Worm (Caenorhabditis elegans) whole organism, L4 larva: ENCODE results near the gene D1086.9.

Source experiments
- F26F4.8 ChIP-seq: fragments of 200-800 bp; sonication (Bioruptor generic); conservative IDR thresholded peaks from 2 replicates; pipeline ENCODE4 v1.3.6; 2022; ENCODE audit warnings: missing genetic modification characterization, missing compliant biosample characterization
- F37D6.2 ChIP-seq: sonication (generic microtip); optimal IDR thresholded peaks from 2 replicates; lab custom pipeline; 2016; ENCODE audit warnings: mild to moderate bottlenecking, missing genetic modification characterization, missing compliant biosample characterization
- F49E8.2 ChIP-seq: sonication (generic microtip); optimal IDR thresholded peaks from 2 replicates; lab custom pipeline; 2016; ENCODE audit warnings: missing compliant biosample characterization, mild to moderate bottlenecking, missing genetic modification characterization, borderline replicate concordance
- T20F7.1 ChIP-seq: fragments of 200-800 bp; sonication (Bioruptor generic); optimal IDR thresholded peaks from 2 replicates; lab custom pipeline; 2018; ENCODE audit warnings: mild to moderate bottlenecking, missing genetic modification characterization, missing compliant biosample characterization
- T26A8.4 ChIP-seq: fragments of 200-800 bp; sonication (Bioruptor generic); IDR thresholded peaks from 2 replicates; pipeline ENCODE4 v1.3.6; 2022; ENCODE audit warnings: missing genetic modification characterization, missing compliant biosample characterization
- Y105C5A.15 ChIP-seq: fragments of 200-800 bp; sonication (Bioruptor generic); IDR thresholded peaks from 2 replicates; pipeline ENCODE4 v1.3.6; 2022; ENCODE audit warnings: missing genetic modification characterization, missing compliant biosample characterization
- Y48G9A.11 ChIP-seq: fragments of 200-800 bp; sonication (Bioruptor generic); IDR thresholded peaks from 2 replicates; pipeline ENCODE4 v1.3.6; 2022; ENCODE audit warnings: missing genetic modification reagents, missing genetic modification characterization, missing compliant biosample characterization
- Y5F2A.4 ChIP-seq: fragments of 200-800 bp; sonication (Bioruptor generic); optimal IDR thresholded peaks from 2 replicates; lab custom pipeline; 2018; ENCODE audit warnings: mild to moderate bottlenecking, missing genetic modification characterization, missing compliant biosample characterization
- ZK337.2 ChIP-seq: fragments of 200-800 bp; sonication (Bioruptor generic); IDR thresholded peaks from 2 replicates; pipeline ENCODE4 v1.3.6; 2022; ENCODE audit warnings: missing genetic modification reagents, missing genetic modification characterization, missing compliant biosample characterization
- aly-2 ChIP-seq: sonication (generic microtip); optimal IDR thresholded peaks from 2 replicates; lab custom pipeline; 2018; ENCODE audit warnings: missing biosample characterization, missing genetic modification characterization
- arid-1 ChIP-seq: fragments of 200-800 bp; sonication (Bioruptor generic); conservative IDR thresholded peaks from 2 replicates; pipeline ENCODE4 v1.3.6; 2022; ENCODE audit warnings: missing genetic modification reagents, missing genetic modification characterization, missing compliant biosample characterization
- attf-4 ChIP-seq: sonication (generic microtip); optimal IDR thresholded peaks from 3 replicates; lab custom pipeline; 2017; ENCODE audit warnings: missing biosample characterization, missing genetic modification characterization
- ceh-20 ChIP-seq: fragments of 200-800 bp; sonication (Bioruptor generic); IDR thresholded peaks from 2 replicates; pipeline ENCODE4 v1.3.6; 2022; ENCODE audit warnings: missing genetic modification reagents, missing genetic modification characterization, missing compliant biosample characterization
- ceh-28 ChIP-seq: fragments of 150-350 bp; optimal IDR thresholded peaks from 2 replicates; lab custom pipeline; 2014; ENCODE audit warnings: missing biosample characterization, missing genetic modification reagents, missing genetic modification characterization
- ceh-32 ChIP-seq: sonication (generic microtip); optimal IDR thresholded peaks from 2 replicates; lab custom pipeline; 2016; ENCODE audit warnings: mild to moderate bottlenecking, missing genetic modification characterization, missing compliant biosample characterization; ENCODE audit not compliant: poor library complexity
- ceh-44 ChIP-seq: fragments of 200-800 bp; sonication (Bioruptor generic); IDR thresholded peaks from 2 replicates; pipeline ENCODE4 v1.3.6; 2022; ENCODE audit warnings: missing genetic modification reagents, missing genetic modification characterization, missing compliant biosample characterization
- ceh-62 ChIP-seq: sonication (generic microtip); optimal IDR thresholded peaks from 2 replicates; lab custom pipeline; 2017; ENCODE audit warnings: missing biosample characterization, missing genetic modification characterization
- ces-1 ChIP-seq: fragments of 150-350 bp; sonication (generic microtip); optimal IDR thresholded peaks from 4 replicates; lab custom pipeline; 2014; ENCODE audit warnings: missing biosample characterization, missing genetic modification reagents, missing genetic modification characterization
- cey-2 ChIP-seq: sonication (generic microtip); optimal IDR thresholded peaks from 3 replicates; lab custom pipeline; 2017; ENCODE audit warnings: missing genetic modification characterization, mild to moderate bottlenecking, missing compliant biosample characterization, antibody characterized with exemption, borderline replicate concordance; ENCODE audit not compliant: insufficient read depth
- ctbp-1 ChIP-seq: fragments of 200-800 bp; sonication (Bioruptor generic); IDR thresholded peaks from 2 replicates; pipeline ENCODE4 v1.3.6; 2022; ENCODE audit warnings: missing genetic modification reagents, missing genetic modification characterization, missing compliant biosample characterization
- daf-12 ChIP-seq: fragments of 150-350 bp; optimal IDR thresholded peaks from 2 replicates; lab custom pipeline; 2014; ENCODE audit warnings: missing biosample characterization, missing genetic modification reagents, missing genetic modification characterization
- daf-19 ChIP-seq: fragments of 200-800 bp; sonication (Bioruptor generic); conservative IDR thresholded peaks from 2 replicates; pipeline ENCODE4 v1.3.6; 2022; ENCODE audit warnings: missing genetic modification characterization, missing compliant biosample characterization
- dmd-8 ChIP-seq: fragments of 200-800 bp; sonication (Bioruptor generic); IDR thresholded peaks from 2 replicates; pipeline ENCODE4 v1.3.6; 2022; ENCODE audit warnings: missing genetic modification characterization, missing compliant biosample characterization
- dmd-9 ChIP-seq: fragments of 200-800 bp; sonication (Bioruptor generic); IDR thresholded peaks from 2 replicates; pipeline ENCODE4 v1.3.6; 2022; ENCODE audit warnings: missing genetic modification reagents, missing genetic modification characterization, missing compliant biosample characterization
- dpl-1 ChIP-seq: fragments of 150-350 bp; optimal IDR thresholded peaks from 2 replicates; lab custom pipeline; 2014; ENCODE audit warnings: missing biosample characterization, missing genetic modification reagents, missing genetic modification characterization
- hlh-30 ChIP-seq: sonication (generic microtip); optimal IDR thresholded peaks from 2 replicates; lab custom pipeline; 2017; ENCODE audit warnings: antibody characterized with exemption, mild to moderate bottlenecking, missing genetic modification characterization, missing compliant biosample characterization; ENCODE audit not compliant: insufficient read depth
- hmg-1.1 ChIP-seq: fragments of 200-800 bp; sonication (Bioruptor generic); IDR thresholded peaks from 2 replicates; pipeline ENCODE4 v1.3.6; 2022; ENCODE audit warnings: missing genetic modification reagents, missing genetic modification characterization, missing compliant biosample characterization
- lin-1 ChIP-seq: fragments of 200-800 bp; sonication (Bioruptor generic); IDR thresholded peaks from 2 replicates; pipeline ENCODE4 v1.3.6; 2022; ENCODE audit warnings: missing genetic modification reagents, missing genetic modification characterization, missing compliant biosample characterization
- lin-15B ChIP-seq: fragments of 150-350 bp; sonication (generic microtip); optimal IDR thresholded peaks from 3 replicates; lab custom pipeline; 2014; ENCODE audit warnings: missing biosample characterization, missing genetic modification characterization
- madf-5 ChIP-seq, 2 experiments: fragments of 200-800 bp; sonication (Bioruptor generic); IDR thresholded peaks; 2 replicates each; pipeline ENCODE4 v1.3.6; 2022; ENCODE audit warnings: missing compliant biosample characterization in 2 of 2, missing genetic modification characterization in 2 of 2
- mdl-1 ChIP-seq, 2 experiments: fragments of 150-350 bp in 1 of 2; sonication (generic microtip) in 1 of 2; optimal IDR thresholded peaks; 2 replicates each; lab custom pipeline; 2014 to 2017; ENCODE audit warnings: missing biosample characterization in 2 of 2, missing genetic modification characterization in 2 of 2
- mep-1 ChIP-seq: fragments of 150-350 bp; sonication (generic microtip); optimal IDR thresholded peaks from 3 replicates; lab custom pipeline; 2014; ENCODE audit warnings: missing biosample characterization, missing genetic modification characterization
- nhr-102 ChIP-seq: sonication (generic microtip); optimal IDR thresholded peaks from 2 replicates; lab custom pipeline; 2016; ENCODE audit warnings: mild to moderate bottlenecking, missing genetic modification characterization, moderate library complexity, missing compliant biosample characterization
- nhr-11 ChIP-seq: fragments of 150-350 bp; optimal IDR thresholded peaks from 2 replicates; lab custom pipeline; 2014; ENCODE audit warnings: missing biosample characterization, missing genetic modification characterization
- nhr-28 ChIP-seq: fragments of 150-350 bp; optimal IDR thresholded peaks from 2 replicates; lab custom pipeline; 2014; ENCODE audit warnings: missing biosample characterization, missing genetic modification characterization
- nhr-6 ChIP-seq: fragments of 150-350 bp; optimal IDR thresholded peaks from 2 replicates; lab custom pipeline; 2014; ENCODE audit warnings: missing biosample characterization, missing genetic modification characterization
- nhr-77 ChIP-seq: fragments of 150-350 bp; optimal IDR thresholded peaks from 2 replicates; lab custom pipeline; 2014; ENCODE audit warnings: missing biosample characterization, missing genetic modification characterization
- php-3 ChIP-seq: fragments of 200-800 bp; sonication (Bioruptor generic); IDR thresholded peaks from 2 replicates; pipeline ENCODE4 v1.3.6; 2022; ENCODE audit warnings: missing genetic modification reagents, missing genetic modification characterization, missing compliant biosample characterization
- pqm-1 ChIP-seq: sonication (generic microtip); optimal IDR thresholded peaks from 2 replicates; lab custom pipeline; 2017; ENCODE audit warnings: missing biosample characterization, missing genetic modification characterization
- rbr-2 ChIP-seq: sonication (generic microtip); optimal IDR thresholded peaks from 2 replicates; lab custom pipeline; 2016; ENCODE audit warnings: missing genotype, missing genetic modification characterization, missing compliant biosample characterization
- sdz-12 ChIP-seq: fragments of 200-800 bp; sonication (Bioruptor generic); optimal IDR thresholded peaks from 2 replicates; lab custom pipeline; 2018; ENCODE audit warnings: mild to moderate bottlenecking, missing genetic modification characterization, missing compliant biosample characterization
- set-16 ChIP-seq: fragments of 200-800 bp; sonication (Bioruptor generic); IDR thresholded peaks from 2 replicates; pipeline ENCODE4 v1.3.6; 2022; ENCODE audit warnings: missing genetic modification reagents, missing genetic modification characterization, missing compliant biosample characterization
- skn-1 ChIP-seq: fragments of 150-350 bp; optimal IDR thresholded peaks from 2 replicates; lab custom pipeline; 2014; ENCODE audit warnings: missing biosample characterization, missing genetic modification characterization
- snpc-1.2 ChIP-seq: fragments of 200-800 bp; sonication (Bioruptor generic); IDR thresholded peaks from 2 replicates; pipeline ENCODE4 v1.3.6; 2022; ENCODE audit warnings: missing genetic modification reagents, missing genetic modification characterization, missing compliant biosample characterization
- snpc-4 ChIP-seq: fragments of 150-350 bp; optimal IDR thresholded peaks from 2 replicates; lab custom pipeline; 2014; ENCODE audit warnings: missing biosample characterization, missing genetic modification characterization
- spr-1 ChIP-seq: sonication (generic microtip); optimal IDR thresholded peaks from 2 replicates; lab custom pipeline; 2016; ENCODE audit warnings: mild to moderate bottlenecking, missing genetic modification characterization, missing compliant biosample characterization
- spr-3 ChIP-seq: fragments of 200-800 bp; sonication (Bioruptor generic); optimal IDR thresholded peaks from 2 replicates; lab custom pipeline; 2018; ENCODE audit warnings: mild to moderate bottlenecking, missing genetic modification characterization, missing compliant biosample characterization
- tra-1 ChIP-seq: fragments of 200-800 bp; sonication (Bioruptor generic); IDR thresholded peaks from 2 replicates; pipeline ENCODE4 v1.3.6; 2022; ENCODE audit warnings: missing genetic modification reagents, missing genetic modification characterization, missing compliant biosample characterization
- unc-130 ChIP-seq: sonication (generic microtip); optimal IDR thresholded peaks from 2 replicates; lab custom pipeline; 2016; ENCODE audit warnings: missing genetic modification reagents, missing genetic modification characterization, missing compliant biosample characterization
- unc-62 ChIP-seq, 3 experiments: fragments of 150-350 bp in 1 of 3; sonication (generic microtip); optimal IDR thresholded peaks in 2 of 3; peaks in 1 of 3; 1 replicate in 1 of 3; 2 replicates in 2 of 3; lab custom pipeline; 2014 to 2017; ENCODE audit warnings: missing biosample characterization in 3 of 3, missing genetic modification characterization in 3 of 3, missing genetic modification reagents in 3 of 3, missing genotype in 1 of 3
- zip-11 ChIP-seq: fragments of 200-800 bp; sonication (Bioruptor generic); IDR thresholded peaks from 2 replicates; pipeline ENCODE4 v1.3.6; 2022; ENCODE audit warnings: missing genetic modification characterization, missing compliant biosample characterization
- ztf-11 ChIP-seq: fragments of 150-350 bp; optimal IDR thresholded peaks from 2 replicates; lab custom pipeline; 2014; ENCODE audit warnings: missing biosample characterization, missing genetic modification characterization

D1086.9 gene

DNA sequence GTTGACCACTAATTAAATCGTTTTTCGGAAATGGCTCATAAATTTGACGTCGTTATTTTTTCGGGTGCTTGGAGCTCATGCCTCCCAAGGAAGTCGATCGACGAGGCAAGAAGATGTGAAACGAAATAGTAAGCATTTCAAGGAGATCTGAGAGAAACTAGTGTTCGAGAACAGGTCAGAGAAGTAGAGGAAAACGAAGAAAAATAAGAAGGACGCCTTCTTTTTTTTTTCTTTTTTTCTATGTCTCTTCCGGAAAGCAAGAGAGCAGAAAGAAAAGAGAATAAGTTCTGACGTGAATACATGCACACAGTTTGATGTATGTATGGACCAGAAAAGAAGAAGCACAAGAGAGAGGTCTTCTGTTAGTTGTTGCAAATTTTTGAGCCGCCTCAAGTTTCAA, 39.6 kb downstream of the D1086.9 start (continued):
- TF ChIP-seq mdl-1 (tag; optimal IDR thresholded peaks at IDR 0.05; lab: Kevin White, UChicago) (no peak), Y5F2A.4 (GFP tag; lab: Kevin White, UChicago) (no peak), F37D6.2 (tag; lab: Kevin White, UChicago) (no peak), snpc-1.2 (no peak), rbr-2 (tag; lab: Kevin White, UChicago) (peak; percentile 47), snpc-4 (tag; lab: Kevin White, UChicago) (no peak), ztf-11 (tag; lab: Kevin White, UChicago) (no peak), daf-19 (GFP tag; lab: Robert Waterston, UW) (no peak), dmd-9 (GFP tag; lab: Robert Waterston, UW) (no peak), T26A8.4 (GFP tag; lab: Robert Waterston, UW) (no peak), ctbp-1 (GFP tag; lab: Robert Waterston, UW) (0 out of 2 replicates have a peak, but pooled peaks have one; percentile 45), hlh-30 (tag; lab: Kevin White, UChicago) (peak; percentile 33), spr-1 (tag; lab: Kevin White, UChicago) (no peak), arid-1 (no peak), T20F7.1 (GFP tag; lab: Kevin White, UChicago) (no peak), nhr-6 (tag; lab: Kevin White, UChicago) (no peak), F49E8.2 (tag; lab: Kevin White, UChicago) (no peak), ces-1 (GFP tag; lab: Kevin White, UChicago) (peak; percentile 18), dmd-8 (no peak), ceh-44 (GFP tag; lab: Robert Waterston, UW) (no peak), spr-3 (GFP tag; lab: Kevin White, UChicago) (no peak), F26F4.8 (GFP tag; lab: Robert Waterston, UW) (no peak), skn-1 (tag; lab: Kevin White, UChicago) (no peak), ceh-32 (tag; lab: Kevin White, UChicago) (no peak), mep-1 (peak; percentile 41), nhr-11 (peak; percentile 14), ZK337.2 (no peak), tra-1 (GFP tag; lab: Robert Waterston, UW) (no peak), Y105C5A.15 (GFP tag; lab: Robert Waterston, UW) (no peak), ceh-20 (no peak), zip-11 (GFP tag; lab: Robert Waterston, UW) (no peak), lin-15B (tag; lab: Kevin White, UChicago) (no peak), set-16 (no peak), nhr-102 (no peak), madf-5 (GFP tag; IDR thresholded peaks at IDR 0.05; lab: Robert Waterston, UW) (no peak), Y48G9A.11 (GFP tag; lab: Robert Waterston, UW) (no peak), ceh-28 (tag; lab: Kevin White, UChicago) (no peak), lin-1 (GFP tag; lab: Robert Waterston, UW) (no peak), aly-2 (tag; lab: Kevin White, UChicago) (no peak), hmg-1.1 (GFP tag; lab: Robert Waterston, UW) (peak; percentile 41; the same call in 1 of the 2 replicates), pqm-1 (no peak), attf-4 (tag; lab: Kevin White, UChicago) (no peak), nhr-77 (tag; lab: Kevin White, UChicago) (no peak), unc-62 (GFP tag; optimal IDR thresholded peaks at IDR 0.05 in 1 of 2; lab: Kevin White, UChicago) (peak in 1 of 2 experiments; percentile 99), unc-62 (tag; optimal IDR thresholded peaks at IDR 0.05; lab: Kevin White, UChicago) (no peak), ceh-62 (no peak), unc-130 (GFP tag; lab: Kevin White, UChicago) (no peak), php-3 (no peak), cey-2 (tag; lab: Kevin White, UChicago) (no peak), daf-12 (tag; lab: Kevin White, UChicago) (no peak), dpl-1 (no peak), nhr-28 (no peak), sdz-12 (GFP tag; lab: Kevin White, UChicago) (no peak)
